Worm (Caenorhabditis elegans) whole organism, early embryonic: ENCODE measurements around the gene ntl-3.
"Not testable (repeated sequence)": the region's sequence is repeated elsewhere in the genome, so short reads cannot be mapped to it uniquely, and the experiment has no call there.

Source experiments
- B0310.2 ChIP-seq: sonication (generic microtip); optimal IDR thresholded peaks from 2 replicates; lab custom pipeline; 2016; ENCODE audit warnings: mild to moderate bottlenecking, missing genetic modification characterization, missing compliant biosample characterization
- F13C5.2 ChIP-seq: sonication (generic microtip); optimal IDR thresholded peaks from 2 replicates; lab custom pipeline; 2017; ENCODE audit warnings: mild to moderate bottlenecking, missing genetic modification characterization, inconsistent platforms, missing compliant biosample characterization
- aly-1 ChIP-seq: sonication (generic microtip); optimal IDR thresholded peaks from 2 replicates; lab custom pipeline; 2016; ENCODE audit warnings: missing genetic modification characterization, missing compliant biosample characterization
- ama-1 ChIP-seq: fragments of 150-350 bp; optimal IDR thresholded peaks from 2 replicates; lab custom pipeline; 2014
- ceh-13 ChIP-seq: fragments of 200-800 bp; sonication (Bioruptor generic); optimal IDR thresholded peaks from 2 replicates; lab custom pipeline; 2018; ENCODE audit warnings: mild to moderate bottlenecking, missing genetic modification characterization, missing compliant biosample characterization
- ceh-36 ChIP-seq: sonication (generic microtip); optimal IDR thresholded peaks from 2 replicates; lab custom pipeline; 2016; ENCODE audit warnings: missing genetic modification characterization, inconsistent platforms, missing compliant biosample characterization
- ets-7 ChIP-seq: sonication (generic microtip); optimal IDR thresholded peaks from 2 replicates; lab custom pipeline; 2016; ENCODE audit warnings: missing genotype, missing genetic modification characterization, missing compliant biosample characterization
- flt-1 ChIP-seq: fragments of 200-800 bp; sonication (Bioruptor generic); IDR thresholded peaks from 2 replicates; pipeline ENCODE4 v1.3.6; 2022; ENCODE audit warnings: missing genetic modification characterization, missing compliant biosample characterization
- hmbx-1 ChIP-seq: sonication (generic microtip); optimal IDR thresholded peaks from 2 replicates; lab custom pipeline; 2016; ENCODE audit warnings: mild to moderate bottlenecking, missing genetic modification characterization, missing compliant biosample characterization
- hmg-4 ChIP-seq: fragments of 200-800 bp; sonication (Bioruptor generic); optimal IDR thresholded peaks from 2 replicates; lab custom pipeline; 2018; ENCODE audit warnings: mild to moderate bottlenecking, missing genetic modification characterization, missing compliant biosample characterization
- hnd-1 ChIP-seq: sonication (generic microtip); optimal IDR thresholded peaks from 2 replicates; lab custom pipeline; 2016; ENCODE audit warnings: missing genetic modification characterization, missing compliant biosample characterization
- pes-1 ChIP-seq: fragments of 200-800 bp; sonication (Bioruptor generic); IDR thresholded peaks from 2 replicates; pipeline ENCODE4 v1.3.6; 2022; ENCODE audit warnings: missing genetic modification reagents, missing genetic modification characterization, missing compliant biosample characterization
- scrt-1 ChIP-seq: fragments of 200-800 bp; sonication (Bioruptor generic); IDR thresholded peaks from 2 replicates; pipeline ENCODE4 v1.3.6; 2022; ENCODE audit warnings: missing genetic modification characterization, missing compliant biosample characterization
- sea-1 ChIP-seq: fragments of 200-800 bp; sonication (Bioruptor generic); conservative IDR thresholded peaks from 2 replicates; pipeline ENCODE4 v1.3.6; 2022; ENCODE audit warnings: missing genetic modification characterization, missing compliant biosample characterization
- tbx-11 ChIP-seq: fragments of 200-800 bp; sonication (Bioruptor generic); IDR thresholded peaks from 2 replicates; pipeline ENCODE4 v1.3.6; 2022; ENCODE audit warnings: missing genetic modification characterization, missing compliant biosample characterization
- tbx-37 ChIP-seq: fragments of 200-800 bp; sonication (Bioruptor generic); conservative IDR thresholded peaks from 2 replicates; pipeline ENCODE4 v1.3.6; 2022; ENCODE audit warnings: missing genetic modification reagents, missing genetic modification characterization, missing compliant biosample characterization
- tra-4 ChIP-seq: sonication (generic microtip); optimal IDR thresholded peaks from 2 replicates; lab custom pipeline; 2017; ENCODE audit warnings: missing genetic modification characterization, missing compliant biosample characterization

The ntl-3 gene

DNA sequence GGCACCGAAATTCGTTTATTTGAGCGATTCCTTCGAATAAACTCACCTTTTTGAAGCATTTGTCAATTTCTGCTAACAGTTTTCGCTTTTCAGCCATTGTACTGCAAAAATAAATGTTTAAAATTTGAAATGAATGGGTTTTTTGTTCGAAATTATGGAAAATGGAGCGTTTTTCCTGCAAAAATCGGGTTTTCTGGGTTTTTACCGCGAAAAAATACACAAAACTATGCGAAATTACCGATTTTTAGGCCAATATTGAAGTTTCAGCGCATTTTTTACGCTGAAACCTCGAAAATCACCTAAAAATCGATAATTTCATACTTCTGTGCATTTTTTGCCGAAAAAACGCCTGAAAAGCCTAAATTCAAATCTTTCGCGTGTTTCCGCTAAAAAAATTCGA is at the start of gene ntl-3:
Gene ntl-3 (minus strand): TSS at position 101 of the 400 bp plus-strand sequence.
- TF ChIP-seq sea-1 (GFP tag; lab: Robert Waterston, UW) (no peak), tbx-11 (GFP tag; lab: Robert Waterston, UW) (no peak), flt-1 (GFP tag; lab: Robert Waterston, UW) (no peak), ceh-13 (GFP tag; lab: Kevin White, UChicago) (no peak), hmbx-1 (tag; lab: Kevin White, UChicago) (no peak), hnd-1 (tag; lab: Kevin White, UChicago) (no peak), hmg-4 (GFP tag; lab: Kevin White, UChicago) (no peak), F13C5.2 (tag; lab: Kevin White, UChicago) (no peak), scrt-1 (GFP tag; lab: Robert Waterston, UW) (no peak), ama-1 (lab: Kevin White, UChicago) (no peak), tbx-37 (GFP tag; lab: Robert Waterston, UW) (no peak), tra-4 (no peak), B0310.2 (tag; lab: Kevin White, UChicago) (no peak), ceh-36 (no peak)

DNA sequence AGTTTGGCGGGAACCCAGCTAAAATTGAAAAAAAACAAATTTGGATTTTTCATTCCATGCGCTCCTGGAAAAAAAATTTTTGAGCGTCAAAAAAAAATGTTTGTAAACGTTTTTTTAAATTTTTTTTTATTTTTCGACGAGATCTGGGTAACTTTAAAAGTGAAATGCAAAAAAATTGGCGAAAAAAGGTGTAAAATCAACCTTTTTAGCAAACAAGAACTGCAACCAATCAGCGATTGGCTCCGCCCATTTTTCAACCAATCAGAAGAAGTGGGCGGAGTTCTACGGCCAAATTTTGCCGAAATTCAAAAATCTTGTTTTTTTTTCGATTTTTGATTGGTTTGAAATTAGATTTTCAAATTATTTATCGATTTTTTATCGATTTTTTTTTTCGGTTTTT is 49.2 kb upstream of the ntl-3 start:
- TF ChIP-seq ceh-36 (no peak), scrt-1 (GFP tag; lab: Robert Waterston, UW) (no peak), flt-1 (GFP tag; lab: Robert Waterston, UW) (no peak), sea-1 (GFP tag; lab: Robert Waterston, UW) (no peak), ama-1 (lab: Kevin White, UChicago) (no peak), B0310.2 (tag; lab: Kevin White, UChicago) (no peak), ets-7 (tag; lab: Kevin White, UChicago) (no peak), ceh-13 (GFP tag; lab: Kevin White, UChicago) (no peak), hmg-4 (GFP tag; lab: Kevin White, UChicago) (no peak), hmbx-1 (tag; lab: Kevin White, UChicago) (no peak), pes-1 (GFP tag; lab: Robert Waterston, UW) (no peak), tra-4 (no peak), tbx-11 (GFP tag; lab: Robert Waterston, UW) (no peak), F13C5.2 (tag; lab: Kevin White, UChicago) (no peak), hnd-1 (tag; lab: Kevin White, UChicago) (no peak), aly-1 (tag; lab: Kevin White, UChicago) (no peak), tbx-37 (GFP tag; lab: Robert Waterston, UW) (no peak)

DNA sequence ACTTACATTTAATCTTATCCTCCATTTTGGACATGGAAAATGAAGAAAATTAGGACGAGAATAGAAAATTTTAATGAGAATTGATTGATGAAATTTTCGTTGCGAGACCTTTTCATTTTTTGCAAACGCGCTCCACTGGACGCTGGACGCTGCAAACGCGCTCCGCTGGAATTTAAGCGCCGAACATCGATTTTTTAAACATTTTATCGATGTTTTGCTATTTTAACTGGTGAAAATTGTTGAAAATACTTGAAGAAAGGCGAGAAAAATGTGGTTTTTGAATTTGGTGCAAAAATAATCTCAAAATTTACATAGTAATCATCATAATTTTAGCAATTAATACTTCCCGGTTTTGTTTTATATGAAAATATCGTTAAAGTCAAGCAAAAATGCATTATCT is 46.7 kb upstream of the ntl-3 start, which contains the start of gene Y56A3A.41:
Gene Y56A3A.41 (minus strand): TSS at position 101 of the 400 bp plus-strand sequence.
- TF ChIP-seq ceh-13 (GFP tag; lab: Kevin White, UChicago) (no peak), pes-1 (GFP tag; lab: Robert Waterston, UW) (no peak), hnd-1 (tag; lab: Kevin White, UChicago) (no peak), tbx-11 (GFP tag; lab: Robert Waterston, UW) (no peak), tra-4 (no peak), sea-1 (GFP tag; lab: Robert Waterston, UW) (no peak), F13C5.2 (tag; lab: Kevin White, UChicago) (no peak), aly-1 (tag; lab: Kevin White, UChicago) (no peak), B0310.2 (tag; lab: Kevin White, UChicago) (no peak), tbx-37 (GFP tag; lab: Robert Waterston, UW) (no peak), scrt-1 (GFP tag; lab: Robert Waterston, UW) (no peak), ceh-36 (no peak), hmg-4 (GFP tag; lab: Kevin White, UChicago) (no peak), ama-1 (lab: Kevin White, UChicago) (no peak), ets-7 (tag; lab: Kevin White, UChicago) (no peak), hmbx-1 (tag; lab: Kevin White, UChicago) (no peak)

DNA sequence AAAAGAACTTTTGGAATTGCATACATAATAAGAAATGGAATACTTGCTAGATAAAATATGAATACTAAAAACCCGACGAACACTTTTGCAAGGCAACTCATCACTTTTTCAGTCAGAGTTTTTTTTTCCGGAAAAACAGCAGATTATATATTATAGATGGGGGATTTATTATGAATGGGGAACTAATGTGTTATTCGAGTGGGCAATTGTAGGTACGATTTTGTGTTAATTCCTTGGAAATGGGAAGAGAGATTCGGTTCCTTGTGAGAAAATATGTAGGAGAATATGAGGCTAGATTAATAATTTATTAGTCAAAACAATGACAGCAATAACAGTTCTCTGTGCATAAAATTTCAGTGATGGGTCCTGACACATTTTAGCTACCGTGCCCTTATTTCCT is 45.1 kb upstream of the ntl-3 start, which contains the start of gene faah-5:
Gene faah-5 (minus strand): TSS at position 101 of the 400 bp plus-strand sequence.
- no peak for TF ChIP-seq scrt-1 (GFP tag; lab: Robert Waterston, UW)
- TF ChIP-seq F13C5.2 (tag; lab: Kevin White, UChicago) = no peak
- no peak for TF ChIP-seq aly-1 (tag; lab: Kevin White, UChicago)
- TF ChIP-seq tbx-37 (GFP tag; lab: Robert Waterston, UW) = no peak
- TF ChIP-seq B0310.2 (tag; lab: Kevin White, UChicago) = no peak
- TF ChIP-seq ceh-36 = no peak
- TF ChIP-seq flt-1 (GFP tag; lab: Robert Waterston, UW) = no peak
- TF ChIP-seq ama-1 (lab: Kevin White, UChicago) = no peak
- no peak for TF ChIP-seq ets-7 (tag; lab: Kevin White, UChicago)
- no peak for TF ChIP-seq pes-1 (GFP tag; lab: Robert Waterston, UW)
- no peak for TF ChIP-seq tbx-11 (GFP tag; lab: Robert Waterston, UW)
- TF ChIP-seq tra-4 = no peak
- no peak for TF ChIP-seq hnd-1 (tag; lab: Kevin White, UChicago)
- TF ChIP-seq ceh-13 (GFP tag; lab: Kevin White, UChicago) = no peak
- no peak for TF ChIP-seq hmg-4 (GFP tag; lab: Kevin White, UChicago)
- TF ChIP-seq sea-1 (GFP tag; lab: Robert Waterston, UW) = no peak

DNA sequence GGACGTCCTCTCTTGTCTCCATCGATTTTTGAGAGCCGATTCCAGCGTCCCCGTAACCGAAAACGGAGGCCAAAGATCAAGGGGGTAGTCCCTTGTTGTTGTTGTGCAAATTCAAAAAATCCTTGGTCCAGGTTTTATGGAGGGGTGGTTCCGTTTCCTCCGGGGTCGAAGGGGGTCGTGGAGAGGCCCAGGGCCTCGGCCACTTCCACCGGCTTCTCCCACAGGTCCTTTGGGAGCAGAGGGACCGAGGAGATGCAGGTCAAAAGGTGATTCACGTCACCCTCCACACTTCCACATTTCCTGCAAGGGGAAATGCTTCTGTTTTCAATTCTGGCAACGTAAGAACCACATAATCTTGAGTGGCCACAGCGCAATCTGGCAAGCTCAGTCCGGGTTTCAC is 37.4 kb upstream of the ntl-3 start, which contains the start of gene fbxb-22:
Gene fbxb-22 (minus strand): TSS at position 61 of the 400 bp plus-strand sequence.
- not testable (repeated sequence) for TF ChIP-seq B0310.2, hnd-1, F13C5.2 (tag; lab: Kevin White, UChicago)

DNA sequence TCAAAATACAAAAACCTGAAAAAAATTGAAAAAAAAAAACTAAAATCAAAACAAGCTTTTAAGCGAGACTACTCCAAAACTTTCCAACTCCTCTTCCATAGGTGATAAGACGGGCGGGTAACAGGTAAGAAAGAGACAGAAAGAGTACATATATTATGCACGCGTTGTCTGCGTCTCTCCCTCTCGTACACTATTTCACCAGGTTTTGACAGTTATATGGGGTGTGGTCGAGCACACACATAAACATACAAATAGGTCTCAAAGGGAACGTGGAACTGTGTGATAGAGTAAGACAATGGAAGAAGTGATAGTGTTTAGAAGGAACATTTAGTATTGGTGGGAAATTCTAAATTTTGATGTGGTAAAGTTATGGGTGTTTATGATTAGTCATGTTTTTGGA is 35.3 kb upstream of the ntl-3 start:
- TF ChIP-seq ceh-36 = no peak
- no peak for TF ChIP-seq F13C5.2 (tag; lab: Kevin White, UChicago)
- TF ChIP-seq tbx-11 (GFP tag; lab: Robert Waterston, UW) = no peak
- TF ChIP-seq hmbx-1 (tag; lab: Kevin White, UChicago) = no peak
- TF ChIP-seq hnd-1 (tag; lab: Kevin White, UChicago) = no peak
- TF ChIP-seq ets-7 (tag; lab: Kevin White, UChicago) = no peak
- no peak for TF ChIP-seq pes-1 (GFP tag; lab: Robert Waterston, UW)
- no peak for TF ChIP-seq hmg-4 (GFP tag; lab: Kevin White, UChicago)
- TF ChIP-seq ama-1 (lab: Kevin White, UChicago) = no peak
- TF ChIP-seq ceh-13 (GFP tag; lab: Kevin White, UChicago) = no peak
- TF ChIP-seq aly-1 (tag; lab: Kevin White, UChicago) = no peak
- no peak for TF ChIP-seq sea-1 (GFP tag; lab: Robert Waterston, UW)
